Fruit fly (Drosophila melanogaster): ENCODE measurements around the gene CCDC53.

dm6 chr2L:8004072-8004471 is 36.8 kb upstream of the CCDC53 start, which contains the start of gene Wwox:
- no peak for TF ChIP-seq Vsx2 (GFP tag; optimal IDR thresholded peaks at IDR 0.05; ENCODE audit: partially characterized antibody)
- no peak for TF ChIP-seq jim (GFP tag; optimal IDR thresholded peaks at IDR 0.05)
